Fruit fly (Drosophila melanogaster): ENCODE results near the gene comm.

dm6 chr3L:15741843-15742242 lies 13.6 kb upstream of the comm start:
- TF ChIP-seq CG8478 (optimal IDR thresholded peaks at IDR 0.05) (no peak), CTCF (optimal IDR thresholded peaks at IDR 0.05) (no peak)
